Worm (Caenorhabditis elegans) whole organism, young adult: ENCODE measurements around the gene trh-1.

ENCODE experiments used
- bed-1 ChIP-seq: fragments of 200-800 bp; sonication (Bioruptor generic); IDR thresholded peaks from 2 replicates; pipeline ENCODE4 v1.3.6; 2022; ENCODE audit warnings: missing genetic modification reagents, missing genetic modification characterization, missing compliant biosample characterization
- efl-1 ChIP-seq: fragments of 150-350 bp; optimal IDR thresholded peaks from 2 replicates; lab custom pipeline; 2014; ENCODE audit warnings: missing biosample characterization, missing genetic modification reagents, missing genetic modification characterization
- ets-4 ChIP-seq: fragments of 200-800 bp; sonication (Bioruptor generic); optimal IDR thresholded peaks from 2 replicates; lab custom pipeline; 2018; ENCODE audit warnings: mild to moderate bottlenecking, missing genetic modification characterization, missing compliant biosample characterization
- madf-8 ChIP-seq: fragments of 200-800 bp; sonication (Bioruptor generic); conservative IDR thresholded peaks from 2 replicates; pipeline ENCODE4 v1.3.6; 2022; ENCODE audit warnings: missing genetic modification reagents, missing genetic modification characterization, missing compliant biosample characterization
- nhr-120 ChIP-seq: fragments of 200-800 bp; sonication (Bioruptor generic); IDR thresholded peaks from 2 replicates; pipeline ENCODE4 v1.3.6; 2022; ENCODE audit warnings: missing genetic modification characterization, missing compliant biosample characterization
- snpc-4 ChIP-seq, 5 experiments: fragments of 150-350 bp in 1 of 5; sonication (generic microtip) in 4 of 5; optimal IDR thresholded peaks; 2 replicates each; lab custom pipeline; 2014 to 2018; ENCODE audit warnings: missing genetic modification characterization in 5 of 5, missing biosample characterization in 3 of 5, antibody characterized with exemption in 2 of 5, mild to moderate bottlenecking in 2 of 5, missing compliant biosample characterization in 2 of 5, missing genotype in 2 of 5, moderate library complexity in 2 of 5, missing genetic modification reagents in 1 of 5

DNA sequence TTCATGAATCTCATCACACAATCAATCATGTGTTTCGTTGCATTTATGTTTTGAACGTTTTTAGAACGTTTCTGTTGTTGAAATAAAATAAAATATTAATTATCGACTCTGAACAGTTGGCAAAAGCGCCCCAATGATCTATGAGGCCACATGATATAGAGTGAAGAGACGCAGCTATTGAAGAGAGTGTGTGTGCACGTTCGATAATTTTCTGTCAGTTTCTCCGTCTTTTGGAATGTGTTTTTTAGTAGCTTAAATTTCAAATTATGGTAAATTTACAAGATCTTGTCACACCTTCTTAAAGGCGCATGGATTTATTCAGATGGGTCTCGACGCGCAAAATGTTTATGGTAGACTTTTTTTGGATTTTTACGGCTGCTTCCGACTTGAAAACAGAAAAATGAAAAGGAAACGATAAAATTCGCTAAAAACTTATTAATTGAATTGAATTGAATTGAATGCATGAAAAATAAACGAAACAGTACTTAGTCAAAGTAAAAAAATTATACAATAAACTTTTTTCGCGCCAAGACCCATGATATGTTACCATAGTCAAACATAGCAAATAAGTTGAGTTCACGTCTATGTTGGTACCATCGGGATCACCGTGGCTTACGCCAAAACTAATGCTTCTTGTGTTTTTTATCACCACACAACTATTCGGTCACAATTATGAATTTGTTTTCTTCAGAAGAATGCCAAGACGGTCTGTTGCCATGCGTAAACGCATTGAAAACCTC, 34.7 kb upstream of the trh-1 start, which contains the start of gene C49C3.15:
- TF ChIP-seq madf-8 (no peak), efl-1 (no peak), bed-1 (no peak), ets-4 (no peak), nhr-120 (GFP tag; lab: Robert Waterston, UW) (no peak), snpc-4 (GFP tag; optimal IDR thresholded peaks at IDR 0.05; lab: Kevin White, UChicago) (no peak), snpc-4 (tag; optimal IDR thresholded peaks at IDR 0.05; lab: Kevin White, UChicago) (peak in 1 of 4 experiments; percentile 52)
